Fruit fly (Drosophila melanogaster) whole organism, embryonic: Measurements from ENCODE around the gene Drs.

Source experiments
- Fer1 ChIP-seq: fragments of 200-800 bp; sonication (Bioruptor generic); optimal IDR thresholded peaks from 2 replicates; lab custom pipeline; 2017; ENCODE audit warnings: missing biosample characterization, mild to moderate bottlenecking, missing genetic modification characterization
- gsb-n ChIP-seq: fragments of 200-800 bp; sonication (Bioruptor generic); optimal IDR thresholded peaks from 3 replicates; lab custom pipeline; 2018; ENCODE audit warnings: missing biosample characterization, mild to moderate bottlenecking, missing genetic modification characterization
- ham ChIP-seq: fragments of 200-800 bp; sonication (Bioruptor generic); IDR thresholded peaks from 2 replicates; pipeline ENCODE4 v1.3.6; 2022; ENCODE audit warnings: missing biosample characterization, missing genetic modification characterization

DNA sequence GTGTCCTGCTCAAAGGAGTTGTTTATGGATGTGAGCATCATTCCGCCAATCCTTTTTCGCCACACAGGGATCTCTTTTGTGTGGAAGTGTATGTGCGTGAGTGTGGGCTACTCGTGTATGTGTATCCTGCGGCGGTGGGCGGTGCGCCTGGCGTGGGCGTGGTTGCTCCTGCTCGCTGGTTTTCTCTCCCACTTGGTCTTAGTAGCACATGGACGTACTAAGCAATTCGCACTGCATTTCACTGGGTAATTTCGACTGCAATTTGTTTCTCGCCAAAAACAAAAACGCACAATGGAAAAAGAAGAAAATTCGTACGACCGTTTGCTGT is 43.8 kb upstream of the Drs start:
- TF ChIP-seq ham = no peak
- no peak for TF ChIP-seq gsb-n (tag; lab: Kevin White, UChicago)
- TF ChIP-seq Fer1 = no peak
